Worm (Caenorhabditis elegans) whole organism, L4/young adult: Measurements from ENCODE around the gene K06A4.7.

ENCODE experiments used
- W03F9.2 ChIP-seq: fragments of 150-350 bp; optimal IDR thresholded peaks from 2 replicates; lab custom pipeline; 2014; ENCODE audit warnings: missing biosample characterization, missing genetic modification characterization
- dao-5 ChIP-seq: sonication (generic microtip); optimal IDR thresholded peaks from 2 replicates; lab custom pipeline; 2016; ENCODE audit warnings: missing genotype, missing genetic modification characterization, moderate library complexity, missing compliant biosample characterization
- him-1 ChIP-seq: sonication (generic microtip); optimal IDR thresholded peaks from 2 replicates; lab custom pipeline; 2016; ENCODE audit warnings: missing genotype, missing genetic modification reagents, missing genetic modification characterization, missing compliant biosample characterization

The K06A4.7 gene

ce11 chrV:9491440-9492160 lies at the start of gene K06A4.7:
K06A4.7 (minus strand) TSS chrV:9491490.
- no peak for TF ChIP-seq him-1 (tag; lab: Kevin White, UChicago)
- TF ChIP-seq dao-5 (tag; lab: Kevin White, UChicago): no peak
- TF ChIP-seq W03F9.2 (tag; lab: Kevin White, UChicago): no peak

DNA sequence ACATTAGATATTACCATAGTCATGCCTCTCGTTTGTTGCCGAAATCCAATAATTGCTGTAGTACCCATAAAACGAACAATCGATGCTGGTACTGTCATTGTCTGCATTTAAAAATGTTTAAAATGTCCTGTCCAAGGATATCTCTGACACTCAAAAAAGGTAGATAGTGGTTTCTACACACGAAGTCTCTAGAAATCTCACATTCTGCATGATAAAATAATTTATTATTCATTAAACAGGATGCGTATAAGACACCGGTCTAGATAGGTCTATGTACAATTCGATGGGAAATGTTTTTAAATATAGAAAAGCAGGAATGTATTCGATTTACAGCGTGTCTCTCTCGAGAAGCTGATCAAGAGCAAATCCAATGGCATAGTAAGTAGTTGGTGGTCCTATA lies 48.3 kb upstream of the K06A4.7 start, which contains the start of gene C50F4.12:
Gene C50F4.12 (minus strand): TSS at position 101 of the 400 bp plus-strand sequence.
- TF ChIP-seq W03F9.2 (tag; lab: Kevin White, UChicago): no peak
- no peak for TF ChIP-seq dao-5 (tag; lab: Kevin White, UChicago)

DNA sequence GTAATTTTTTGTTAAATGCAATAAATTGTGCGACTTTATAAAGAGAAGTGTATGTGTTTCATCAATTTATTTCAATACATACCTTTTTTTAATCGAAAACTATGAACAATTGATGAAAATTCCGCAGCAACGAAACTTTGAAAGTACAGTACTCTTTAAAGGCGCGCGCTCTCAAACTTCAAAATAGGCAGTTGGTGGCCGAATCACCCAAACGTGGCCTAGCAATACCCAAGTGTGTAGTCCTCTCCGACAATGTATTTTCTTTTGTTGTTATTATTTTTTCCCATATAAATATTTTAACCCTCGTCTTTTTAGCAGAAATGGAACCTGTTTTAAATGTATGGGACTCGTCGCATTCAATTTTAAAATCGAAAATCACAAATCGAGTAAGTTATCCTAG lies 45.2 kb upstream of the K06A4.7 start, which contains the start of gene C50F4.4:
Gene C50F4.4 (plus strand): TSS at position 267 of the 400 bp plus-strand sequence.
- TF ChIP-seq W03F9.2 (tag; lab: Kevin White, UChicago) (no peak), him-1 (tag; lab: Kevin White, UChicago) (peak; percentile 2)

DNA sequence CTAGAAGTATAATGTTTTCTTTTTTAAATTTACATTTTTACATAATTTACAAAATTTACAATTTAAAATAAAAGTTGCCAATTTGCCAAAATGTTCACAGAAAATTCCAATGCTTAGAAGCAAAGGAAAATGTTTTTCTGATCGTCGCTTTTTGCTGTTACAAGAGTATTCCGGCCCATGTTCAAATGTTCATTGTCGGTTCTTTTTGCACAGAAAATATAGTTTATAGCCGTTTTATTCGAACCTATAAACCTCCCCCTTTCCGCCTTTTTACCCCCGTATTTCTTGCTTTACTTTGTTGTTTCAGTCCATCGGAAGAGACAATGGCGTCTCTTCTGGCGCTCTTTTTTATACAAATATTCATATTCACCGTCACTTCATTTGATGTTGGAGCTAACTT lies 43.3 kb upstream of the K06A4.7 start, which contains the start of gene tag-329:
Gene tag-329 (plus strand): TSS at position 301 of the 400 bp plus-strand sequence.
- no peak for TF ChIP-seq dao-5 (tag; lab: Kevin White, UChicago)
- no peak for TF ChIP-seq W03F9.2 (tag; lab: Kevin White, UChicago)
- no peak for TF ChIP-seq him-1 (tag; lab: Kevin White, UChicago)

ce11 chrV:9531477-9531876 lies 40.2 kb upstream of the K06A4.7 start, which contains the start of the genes C50F4.10 and pfk-1.2:
C50F4.10 (minus strand) TSS chrV:9531577.
pfk-1.2 (plus strand) TSS chrV:9531801.
- TF ChIP-seq dao-5 (tag; lab: Kevin White, UChicago): no peak
- no peak for TF ChIP-seq W03F9.2 (tag; lab: Kevin White, UChicago)
- TF ChIP-seq him-1 (tag; lab: Kevin White, UChicago): no peak

DNA sequence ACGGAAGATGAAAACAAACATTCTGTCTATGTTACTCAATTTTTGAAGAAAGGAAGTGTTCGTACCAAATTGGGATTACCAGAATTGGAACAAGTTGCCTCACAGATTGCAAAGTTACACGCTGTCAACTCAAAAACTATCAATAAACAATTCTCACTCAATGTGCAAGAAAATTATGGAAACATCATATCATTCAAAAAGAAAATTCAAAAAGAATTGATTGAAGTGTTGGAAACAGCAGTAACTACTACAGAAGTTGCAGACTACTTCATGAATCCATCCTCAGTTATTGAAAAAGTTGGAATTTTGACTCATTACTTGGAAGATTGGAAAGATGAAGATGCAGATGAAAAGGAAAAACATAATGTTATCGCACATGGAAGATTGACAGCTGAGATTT lies 36.7 kb upstream of the K06A4.7 start:
- TF ChIP-seq dao-5 (tag; lab: Kevin White, UChicago): no peak
- no peak for TF ChIP-seq W03F9.2 (tag; lab: Kevin White, UChicago)
- TF ChIP-seq him-1 (tag; lab: Kevin White, UChicago): no peak

DNA sequence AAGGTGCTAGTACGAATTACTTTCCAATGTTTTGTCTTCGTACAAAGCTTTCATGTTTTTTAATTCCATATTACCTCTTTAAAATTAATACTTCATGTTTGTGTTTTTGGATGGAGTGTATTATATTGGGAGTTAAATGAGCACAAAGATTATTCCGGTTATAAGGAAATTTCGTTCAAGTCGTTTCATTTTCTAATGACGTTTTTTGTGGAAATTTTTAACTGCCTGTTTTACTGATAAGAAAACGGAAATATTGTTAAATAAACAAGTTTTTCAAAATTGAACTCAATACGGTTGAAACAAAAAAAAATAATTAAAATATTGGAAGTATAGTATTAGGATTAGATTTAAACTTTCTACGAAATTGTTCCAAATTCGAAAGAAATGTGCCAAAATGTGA lies 36.0 kb upstream of the K06A4.7 start:
- TF ChIP-seq him-1 (tag; lab: Kevin White, UChicago) (no peak), dao-5 (tag; lab: Kevin White, UChicago) (no peak), W03F9.2 (tag; lab: Kevin White, UChicago) (no peak)

DNA sequence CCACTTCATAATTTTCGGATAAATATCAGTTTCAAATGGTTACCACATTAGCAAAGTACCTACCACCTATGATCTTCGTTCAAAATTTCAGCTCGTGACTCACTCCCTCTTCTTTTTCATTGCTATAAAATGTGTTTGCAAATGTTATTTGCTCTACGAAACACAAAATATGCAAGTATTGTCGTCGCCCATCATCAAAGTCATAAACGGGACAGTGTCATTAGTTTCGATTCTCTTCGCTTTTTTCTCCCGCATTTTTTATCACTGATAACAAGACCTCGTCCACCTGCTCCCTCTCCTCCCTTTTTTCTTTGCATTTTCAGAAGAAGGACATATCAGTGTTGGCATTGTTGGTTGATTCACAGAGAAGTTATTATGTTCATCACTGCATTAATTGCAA lies 35.2 kb upstream of the K06A4.7 start, which contains the start of gene C50F4.1:
Gene C50F4.1 (plus strand): TSS at position 324 of the 400 bp plus-strand sequence.
- TF ChIP-seq dao-5 (tag; lab: Kevin White, UChicago): no peak
- no peak for TF ChIP-seq him-1 (tag; lab: Kevin White, UChicago)
- no peak for TF ChIP-seq W03F9.2 (tag; lab: Kevin White, UChicago)

ce11 chrV:9524099-9524498 lies 32.8 kb upstream of the K06A4.7 start, which contains the start of gene C50F4.9:
C50F4.9 (minus strand) TSS chrV:9524199.
- no peak for TF ChIP-seq him-1 (tag; lab: Kevin White, UChicago)
- TF ChIP-seq dao-5 (tag; lab: Kevin White, UChicago): no peak
- no peak for TF ChIP-seq W03F9.2 (tag; lab: Kevin White, UChicago)

DNA sequence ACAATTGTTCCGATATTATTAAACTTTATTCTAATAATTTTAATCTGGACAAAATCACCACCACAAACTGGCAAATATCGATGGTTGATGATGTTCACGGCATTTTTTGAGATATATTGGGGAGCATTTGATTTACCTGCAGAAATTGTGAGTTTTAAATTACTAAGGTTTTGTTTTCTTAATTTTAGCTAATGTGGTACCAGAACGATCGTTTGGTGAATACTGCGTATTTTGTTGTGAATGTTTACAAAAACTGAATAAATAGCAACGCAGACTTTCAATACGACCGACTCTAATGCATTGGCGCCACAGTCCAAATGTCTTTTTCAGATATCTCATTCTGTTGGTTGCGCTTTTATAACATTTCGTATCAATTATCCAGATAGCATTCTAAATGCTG lies 30.4 kb upstream of the K06A4.7 start:
- TF ChIP-seq dao-5 (tag; lab: Kevin White, UChicago) (no peak), him-1 (tag; lab: Kevin White, UChicago) (no peak), W03F9.2 (tag; lab: Kevin White, UChicago) (no peak)

- TF ChIP-seq W03F9.2 (tag; lab: Kevin White, UChicago): no peak
- TF ChIP-seq him-1 (tag; lab: Kevin White, UChicago): no peak
- no peak for TF ChIP-seq dao-5 (tag; lab: Kevin White, UChicago)
Measured at ce11 chrV:9518832-9519231, 27.5 kb upstream of the K06A4.7 start, which contains the start of gene C50F4.8. C50F4.8 (minus strand) TSS chrV:9518859.

DNA sequence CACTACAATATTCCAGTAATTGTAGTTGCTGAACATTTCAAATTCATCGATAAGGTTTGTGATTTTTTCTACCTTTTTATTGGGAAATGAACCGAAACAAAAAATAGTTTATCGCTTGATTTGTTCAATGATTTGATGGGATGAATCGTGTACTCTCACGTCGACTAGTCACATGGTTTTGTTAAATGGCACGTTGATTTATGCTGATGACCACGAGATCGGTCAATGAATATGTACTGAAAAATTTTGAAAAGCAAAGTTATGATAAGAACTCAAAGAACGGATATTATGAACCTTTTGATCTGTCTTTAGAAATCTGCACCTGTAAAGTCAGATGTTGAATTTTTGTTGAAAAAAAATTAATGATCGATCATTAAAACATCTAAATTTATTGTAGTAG lies 25.0 kb upstream of the K06A4.7 start:
- no peak for TF ChIP-seq dao-5 (tag; lab: Kevin White, UChicago)
- TF ChIP-seq him-1 (tag; lab: Kevin White, UChicago): no peak
- no peak for TF ChIP-seq W03F9.2 (tag; lab: Kevin White, UChicago)

ce11 chrV:9513590-9513989 lies 22.3 kb upstream of the K06A4.7 start, which contains the start of gene eif-2Bdelta:
eif-2Bdelta (plus strand) TSS chrV:9513824.
- TF ChIP-seq W03F9.2 (tag; lab: Kevin White, UChicago) (peak; percentile 34), him-1 (tag; lab: Kevin White, UChicago) (no peak), dao-5 (tag; lab: Kevin White, UChicago) (no peak)
